Worm (Caenorhabditis elegans): ENCODE results near the gene str-79.

The str-79 gene

DNA sequence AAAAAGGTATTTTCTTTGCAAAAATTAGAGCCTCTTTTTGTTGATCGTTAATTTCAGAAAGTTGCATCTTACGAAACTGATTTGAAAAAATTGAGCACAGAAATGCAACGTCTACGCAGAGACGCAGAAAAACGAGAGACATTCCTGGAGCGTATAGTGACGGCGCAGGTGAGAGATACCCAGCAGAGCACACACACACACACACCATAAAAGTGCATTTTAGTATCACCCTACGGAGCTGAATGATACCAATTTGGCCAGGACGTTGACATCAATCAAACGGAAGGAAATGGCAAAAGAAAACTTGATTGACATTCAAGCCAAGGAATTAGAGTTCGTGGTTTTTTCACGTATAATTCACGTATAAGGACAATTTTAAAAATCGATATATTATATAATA is 44.8 kb downstream of the str-79 start:
- TF ChIP-seq lsy-2 (tag; optimal IDR thresholded peaks at IDR 0.05) (no peak), lin-35 (GFP tag; optimal IDR thresholded peaks at IDR 0.05) (peak in 1 of 2 experiments; percentile 2), lin-14 (GFP tag; optimal IDR thresholded peaks at IDR 0.05) (peak; percentile 29), grh-1 (GFP tag; IDR thresholded peaks at IDR 0.05) (no peak), swsn-7 (tag; optimal IDR thresholded peaks at IDR 0.05) (no peak), elt-2 (tag; optimal IDR thresholded peaks at IDR 0.05) (peak; percentile 66)

DNA sequence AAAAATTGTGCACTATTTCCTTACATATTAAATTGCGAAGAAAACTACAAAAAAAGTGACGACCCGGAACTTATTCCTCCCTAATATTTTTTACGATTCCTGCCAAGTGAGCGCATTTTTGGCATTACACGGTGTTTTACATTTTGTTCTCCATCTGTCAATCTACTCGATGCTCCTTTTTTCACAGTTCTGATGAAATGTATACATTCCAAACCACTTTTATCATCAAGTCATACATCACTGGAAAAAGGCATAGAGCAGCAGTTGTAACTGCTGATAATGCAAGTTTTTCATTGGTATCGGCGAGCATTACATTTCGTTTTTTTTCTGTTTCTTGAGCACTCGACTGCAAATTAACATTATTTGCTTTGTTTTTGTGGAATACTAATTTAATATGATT is 48.5 kb downstream of the str-79 start:
- no peak for TF ChIP-seq unc-30 (tag; optimal IDR thresholded peaks at IDR 0.05)
- TF ChIP-seq nhr-28 (tag; optimal IDR thresholded peaks at IDR 0.05): no peak
- peak; percentile 22 for TF ChIP-seq elt-2 (tag; optimal IDR thresholded peaks at IDR 0.05)
- no peak for TF ChIP-seq F16B12.6 (tag; optimal IDR thresholded peaks at IDR 0.05)
- TF ChIP-seq C04F5.9 (tag; optimal IDR thresholded peaks at IDR 0.05): no peak
- TF ChIP-seq Y116A8C.19 (tag; optimal IDR thresholded peaks at IDR 0.05; ENCODE audit: borderline replicate concordance): no peak
- no peak for TF ChIP-seq tlp-1 (tag; optimal IDR thresholded peaks at IDR 0.05)
- TF ChIP-seq nhr-12 (tag; optimal IDR thresholded peaks at IDR 0.05): no peak
- peak in 1 of 2 experiments; percentile 8 for TF ChIP-seq lin-35 (GFP tag; optimal IDR thresholded peaks at IDR 0.05)
- TF ChIP-seq snu-23 (GFP tag; optimal IDR thresholded peaks at IDR 0.05): no peak
- TF ChIP-seq ceh-63 (GFP tag; optimal IDR thresholded peaks at IDR 0.05): no peak

DNA sequence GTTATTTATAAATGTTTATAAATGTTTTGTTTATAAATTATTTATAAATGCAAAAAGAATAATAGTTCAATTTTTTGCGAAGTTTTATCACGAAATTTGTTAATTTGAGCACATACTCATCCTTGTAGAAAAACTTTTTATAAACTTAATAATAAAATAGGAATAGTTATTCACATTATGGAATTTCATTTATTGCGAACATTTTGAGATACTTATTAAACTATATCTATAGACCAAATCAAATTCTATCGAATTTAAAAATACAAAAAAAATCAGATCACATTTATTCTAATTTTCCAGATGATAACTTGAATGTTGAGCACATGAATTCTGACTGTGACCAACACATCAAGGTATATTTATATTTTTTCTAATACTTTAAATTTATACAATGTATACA is 49.2 kb downstream of the str-79 start, which contains the start of gene Y102A11A.3:
Y102A11A.3 (plus strand) TSS at position 301 of the 400 bp plus-strand sequence.
- TF ChIP-seq unc-86 (tag; optimal IDR thresholded peaks at IDR 0.05): no peak
- no peak for TF ChIP-seq unc-62 (GFP tag; optimal IDR thresholded peaks at IDR 0.05)
- TF ChIP-seq jun-1 (tag; optimal IDR thresholded peaks at IDR 0.05): no peak
- no peak for TF ChIP-seq alr-1 (tag; optimal IDR thresholded peaks at IDR 0.05; ENCODE audit: borderline replicate concordance)
- no peak for TF ChIP-seq fkh-4 (tag; optimal IDR thresholded peaks at IDR 0.05; ENCODE audit: borderline replicate concordance)
- no peak for TF ChIP-seq hlh-17 (GFP tag; optimal IDR thresholded peaks at IDR 0.05; ENCODE audit: borderline replicate concordance)
- no peak for TF ChIP-seq C16A3.4 (tag; optimal IDR thresholded peaks at IDR 0.05)
- TF ChIP-seq isw-1 (GFP tag; IDR thresholded peaks at IDR 0.05): no peak
- no peak for TF ChIP-seq tbx-2 (tag; optimal IDR thresholded peaks at IDR 0.05)
- TF ChIP-seq C04F5.9 (tag; optimal IDR thresholded peaks at IDR 0.05): no peak
- no peak for TF ChIP-seq fos-1 (tag; optimal IDR thresholded peaks at IDR 0.05)
- TF ChIP-seq ztf-4 (tag; optimal IDR thresholded peaks at IDR 0.05): no peak
- TF ChIP-seq F16B12.6 (tag; optimal IDR thresholded peaks at IDR 0.05): no peak
- no peak for TF ChIP-seq ama-1 (optimal IDR thresholded peaks at IDR 0.05)
- no peak for TF ChIP-seq pqm-1 (tag; optimal IDR thresholded peaks at IDR 0.05)
- no peak for TF ChIP-seq ceh-63 (GFP tag; optimal IDR thresholded peaks at IDR 0.05)
- no peak for TF ChIP-seq pag-3 (tag; optimal IDR thresholded peaks at IDR 0.05; ENCODE audit: borderline replicate concordance, insufficient read depth)

DNA sequence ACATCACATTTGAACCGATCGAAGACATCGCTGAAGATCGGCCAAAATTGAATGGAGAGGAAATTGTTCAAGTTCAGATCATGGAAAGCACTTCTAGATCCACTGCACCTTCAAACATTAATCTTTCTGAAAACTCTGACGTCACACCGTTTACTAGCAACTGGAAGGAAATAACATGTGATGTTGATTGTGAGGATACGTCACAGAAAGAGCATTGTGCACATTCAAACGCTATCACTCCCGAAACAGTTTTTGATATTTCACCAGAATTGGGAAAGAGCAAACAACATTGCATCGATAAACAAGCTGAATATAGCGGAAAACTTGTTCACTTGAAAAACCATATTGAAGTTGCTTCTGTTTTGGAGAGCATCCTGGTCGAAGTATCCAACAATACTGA is 51.9 kb downstream of the str-79 start:
- TF ChIP-seq lin-35 (GFP tag; optimal IDR thresholded peaks at IDR 0.05) (peak in 1 of 2 experiments; percentile 31), efl-3 (GFP tag; optimal IDR thresholded peaks at IDR 0.05) (no peak), elt-2 (tag; optimal IDR thresholded peaks at IDR 0.05) (peak; percentile 51), ceh-8 (GFP tag; optimal IDR thresholded peaks at IDR 0.05) (no peak), nhr-71 (tag; optimal IDR thresholded peaks at IDR 0.05) (peak; percentile 4)
